Worm (Caenorhabditis elegans): ENCODE measurements around the gene R06F6.12.

Gene R06F6.12

DNA sequence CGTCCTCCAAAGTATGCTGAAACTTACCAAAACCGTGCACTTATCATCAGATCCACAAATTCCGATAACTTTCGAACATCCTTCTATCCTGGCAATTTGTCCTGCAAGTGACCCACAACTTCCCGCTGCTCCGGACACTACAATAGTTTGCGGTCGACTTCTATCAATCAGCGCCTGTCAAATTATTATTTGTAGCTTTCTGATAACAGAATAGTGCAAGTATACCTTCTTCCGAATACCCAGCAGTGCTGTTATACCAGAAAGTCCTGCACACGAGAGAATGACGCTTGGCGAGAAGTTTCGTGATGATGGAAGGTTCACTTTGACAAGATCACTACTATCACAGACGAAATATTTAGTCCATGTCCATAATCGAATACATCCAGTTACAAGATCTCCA, 35.5 kb upstream of the R06F6.12 start:
- TF ChIP-seq nhr-28 (tag; optimal IDR thresholded peaks at IDR 0.05) (no peak), lsy-2 (tag; optimal IDR thresholded peaks at IDR 0.05) (no peak), pha-4 (tag; optimal IDR thresholded peaks at IDR 0.05) (no peak), unc-120 (tag; optimal IDR thresholded peaks at IDR 0.05; ENCODE audit: poor library complexity, severe bottlenecking) (no peak), ztf-11 (tag; optimal IDR thresholded peaks at IDR 0.05) (no peak), lin-13 (tag; optimal IDR thresholded peaks at IDR 0.05) (no peak), sptf-1 (tag; optimal IDR thresholded peaks at IDR 0.05) (no peak), nhr-76 (tag; optimal IDR thresholded peaks at IDR 0.05) (no peak), bed-3 (GFP tag; optimal IDR thresholded peaks at IDR 0.05) (no peak), nhr-12 (tag; optimal IDR thresholded peaks at IDR 0.05) (no peak), M03D4.4 (tag; optimal IDR thresholded peaks at IDR 0.05) (no peak), ces-1 (GFP tag; optimal IDR thresholded peaks at IDR 0.05) (no peak), ceh-83 (GFP tag; optimal IDR thresholded peaks at IDR 0.05) (no peak), nhr-237 (tag; optimal IDR thresholded peaks at IDR 0.05) (no peak), ceh-43 (GFP tag; optimal IDR thresholded peaks at IDR 0.05) (no peak), cnd-1 (tag; optimal IDR thresholded peaks at IDR 0.05) (no peak), unc-39 (tag; optimal IDR thresholded peaks at IDR 0.05) (no peak), mep-1 (tag; optimal IDR thresholded peaks at IDR 0.05) (no peak), ham-2 (GFP tag; optimal IDR thresholded peaks at IDR 0.05) (no peak)

- no peak for TF ChIP-seq lin-32 (GFP tag; optimal IDR thresholded peaks at IDR 0.05)
- no peak for TF ChIP-seq sem-2 (GFP tag; optimal IDR thresholded peaks at IDR 0.05)
- TF ChIP-seq snpc-4 (tag; optimal IDR thresholded peaks at IDR 0.05), result no peak
- no peak for TF ChIP-seq nhr-76 (tag; optimal IDR thresholded peaks at IDR 0.05)
- TF ChIP-seq ces-1 (GFP tag; optimal IDR thresholded peaks at IDR 0.05), result no peak
- TF ChIP-seq flh-1 (GFP tag; optimal IDR thresholded peaks at IDR 0.05), result no peak
- no peak for TF ChIP-seq elt-3 (tag; optimal IDR thresholded peaks at IDR 0.05)
- TF ChIP-seq mab-5 (tag; optimal IDR thresholded peaks at IDR 0.05), result no peak
- no peak for TF ChIP-seq nhr-28 (tag; optimal IDR thresholded peaks at IDR 0.05)
- TF ChIP-seq zip-8 (tag; optimal IDR thresholded peaks at IDR 0.05), result no peak
- TF ChIP-seq nhr-12 (tag; optimal IDR thresholded peaks at IDR 0.05), result no peak
- TF ChIP-seq lsy-2 (tag; optimal IDR thresholded peaks at IDR 0.05), result no peak
Observed at ce11 chrII:10857077-10857476, 33.2 kb upstream of the R06F6.12 start, which contains the start of gene M106.7. M106.7 (minus strand) TSS chrII:10857177.

- no peak for TF ChIP-seq nhr-12 (tag; optimal IDR thresholded peaks at IDR 0.05)
- no peak for TF ChIP-seq snpc-4 (tag; optimal IDR thresholded peaks at IDR 0.05)
- no peak for TF ChIP-seq bed-3 (GFP tag; optimal IDR thresholded peaks at IDR 0.05)
- TF ChIP-seq ceh-43 (GFP tag; optimal IDR thresholded peaks at IDR 0.05), result no peak
Observed at ce11 chrII:10852880-10853279, 29.0 kb upstream of the R06F6.12 start.

ce11 chrII:10851110-10851509, 27.2 kb upstream of the R06F6.12 start:
- TF ChIP-seq nhr-237 (tag; optimal IDR thresholded peaks at IDR 0.05) (no peak), nhr-28 (tag; optimal IDR thresholded peaks at IDR 0.05) (no peak), ces-1 (GFP tag; optimal IDR thresholded peaks at IDR 0.05) (no peak), bed-3 (GFP tag; optimal IDR thresholded peaks at IDR 0.05) (no peak), M03D4.4 (tag; optimal IDR thresholded peaks at IDR 0.05) (no peak), sem-2 (GFP tag; optimal IDR thresholded peaks at IDR 0.05) (no peak), tbx-8 (GFP tag; optimal IDR thresholded peaks at IDR 0.05) (no peak), cnd-1 (tag; optimal IDR thresholded peaks at IDR 0.05) (no peak), zip-8 (tag; optimal IDR thresholded peaks at IDR 0.05) (no peak), unc-62 (GFP tag; optimal IDR thresholded peaks at IDR 0.05) (peak; percentile 100), mep-1 (tag; optimal IDR thresholded peaks at IDR 0.05) (peak; percentile 8), pha-4 (tag; optimal IDR thresholded peaks at IDR 0.05) (peak; percentile 43), ceh-43 (GFP tag; optimal IDR thresholded peaks at IDR 0.05) (no peak), unc-120 (tag; optimal IDR thresholded peaks at IDR 0.05; ENCODE audit: poor library complexity, severe bottlenecking) (peak; percentile 53), lsy-2 (tag; optimal IDR thresholded peaks at IDR 0.05) (peak; percentile 3)

ce11 chrII:10849903-10850302, 26.0 kb upstream of the R06F6.12 start, which contains the start of gene M106.2:
M106.2 (minus strand) TSS chrII:10850003.
- TF ChIP-seq ceh-43 (GFP tag; optimal IDR thresholded peaks at IDR 0.05) (no peak), nhr-76 (tag; optimal IDR thresholded peaks at IDR 0.05) (no peak), ceh-39 (tag; optimal IDR thresholded peaks at IDR 0.05) (no peak), pha-4 (tag; optimal IDR thresholded peaks at IDR 0.05) (no peak), lin-32 (GFP tag; optimal IDR thresholded peaks at IDR 0.05) (no peak), sem-2 (GFP tag; optimal IDR thresholded peaks at IDR 0.05) (no peak), elt-3 (tag; optimal IDR thresholded peaks at IDR 0.05) (no peak), unc-120 (tag; optimal IDR thresholded peaks at IDR 0.05; ENCODE audit: poor library complexity, severe bottlenecking) (no peak), M03D4.4 (tag; optimal IDR thresholded peaks at IDR 0.05) (no peak), elt-1 (tag; optimal IDR thresholded peaks at IDR 0.05; ENCODE audit: borderline replicate concordance, insufficient read depth) (no peak), blmp-1 (tag; optimal IDR thresholded peaks at IDR 0.05) (no peak), sptf-1 (tag; optimal IDR thresholded peaks at IDR 0.05) (no peak)
